Worm (Caenorhabditis elegans): ENCODE results near the gene K06B4.4.

ce11 chrV:15621518-15621917 lies 47.5 kb upstream of the K06B4.4 start, which contains the start of gene C55A1.1:
- TF ChIP-seq elt-2 (tag; optimal IDR thresholded peaks at IDR 0.05) (no peak), skn-1 (tag; optimal IDR thresholded peaks at IDR 0.05) (no peak), ZK546.5 (tag; optimal IDR thresholded peaks at IDR 0.05) (no peak), unc-39 (tag; optimal IDR thresholded peaks at IDR 0.05) (no peak), lin-39 (tag; optimal IDR thresholded peaks at IDR 0.05) (no peak)
